Fruit fly (Drosophila melanogaster) whole organism, embryonic: ENCODE measurements around the gene CG32847.

Source experiments
- CG12219 ChIP-seq: fragments of 200-800 bp; sonication (Bioruptor generic); optimal IDR thresholded peaks from 3 replicates; lab custom pipeline; 2018; ENCODE audit warnings: missing biosample characterization, mild to moderate bottlenecking, missing genetic modification characterization
- CG12391 ChIP-seq: fragments of 200-800 bp; sonication (Bioruptor generic); optimal IDR thresholded peaks from 3 replicates; lab custom pipeline; 2018; ENCODE audit warnings: missing biosample characterization, mild to moderate bottlenecking, missing genetic modification characterization, moderate library complexity
- CG1603 ChIP-seq: fragments of 200-800 bp; sonication (Bioruptor generic); optimal IDR thresholded peaks from 2 replicates; lab custom pipeline; 2019; ENCODE audit warnings: missing biosample characterization, mild to moderate bottlenecking, missing genetic modification characterization, moderate library complexity
- CG1647 ChIP-seq: fragments of 200-800 bp; sonication (Bioruptor generic); optimal IDR thresholded peaks from 3 replicates; lab custom pipeline; 2016; ENCODE audit warnings: missing biosample characterization, missing genetic modification characterization
- CG17186 ChIP-seq: fragments of 200-800 bp; sonication (Bioruptor generic); optimal IDR thresholded peaks from 3 replicates; lab custom pipeline; 2017; ENCODE audit warnings: missing biosample characterization, missing genetic modification reagents, missing genetic modification characterization
- CG17359 ChIP-seq: fragments of 200-800 bp; sonication (Bioruptor generic); optimal IDR thresholded peaks from 3 replicates; lab custom pipeline; 2018; ENCODE audit warnings: missing biosample characterization, mild to moderate bottlenecking, missing genetic modification characterization, moderate library complexity
- CG17802 ChIP-seq: fragments of 200-800 bp; sonication (Bioruptor generic); optimal IDR thresholded peaks from 2 replicates; lab custom pipeline; 2018; ENCODE audit warnings: missing biosample characterization, mild to moderate bottlenecking, missing genetic modification characterization, moderate library complexity
- CG18619 ChIP-seq: fragments of 200-800 bp; sonication (Bioruptor generic); optimal IDR thresholded peaks from 3 replicates; lab custom pipeline; 2017; ENCODE audit warnings: missing biosample characterization, mild to moderate bottlenecking, missing genetic modification characterization
- CG2678 ChIP-seq: fragments of 200-800 bp; sonication (Bioruptor generic); optimal IDR thresholded peaks from 3 replicates; lab custom pipeline; 2019; ENCODE audit warnings: missing biosample characterization, mild to moderate bottlenecking, missing genetic modification characterization, moderate library complexity
- CG31388 ChIP-seq: fragments of 200-800 bp; sonication (Bioruptor generic); optimal IDR thresholded peaks from 2 replicates; lab custom pipeline; 2016; ENCODE audit warnings: missing biosample characterization, missing genetic modification characterization
- CG3407 ChIP-seq: fragments of 200-800 bp; sonication (Bioruptor generic); optimal IDR thresholded peaks from 2 replicates; lab custom pipeline; 2018; ENCODE audit warnings: missing biosample characterization, mild to moderate bottlenecking, missing genetic modification characterization
- CG34422 ChIP-seq: fragments of 200-800 bp; sonication (Bioruptor generic); IDR thresholded peaks from 3 replicates; pipeline ENCODE4 v1.3.6; 2022; ENCODE audit warnings: missing biosample characterization, missing genetic modification characterization
- CG4707 ChIP-seq: fragments of 200-800 bp; sonication (Bioruptor generic); optimal IDR thresholded peaks from 2 replicates; lab custom pipeline; 2018; ENCODE audit warnings: missing biosample characterization, mild to moderate bottlenecking, missing genetic modification characterization, moderate library complexity
- CG4854 ChIP-seq: fragments of 200-800 bp; sonication (Bioruptor generic); optimal IDR thresholded peaks from 2 replicates; lab custom pipeline; 2016; ENCODE audit warnings: missing biosample characterization, missing genetic modification characterization, inconsistent platforms
- CG8089 ChIP-seq: fragments of 200-800 bp; sonication (Bioruptor generic); optimal IDR thresholded peaks from 3 replicates; lab custom pipeline; 2016; ENCODE audit warnings: missing biosample characterization, missing genetic modification characterization
- CG8478 ChIP-seq: fragments of >200 bp; optimal IDR thresholded peaks from 2 replicates; lab custom pipeline; 2018
- Camta ChIP-seq: fragments of 200-800 bp; sonication (Bioruptor generic); optimal IDR thresholded peaks from 2 replicates; lab custom pipeline; 2016; ENCODE audit warnings: missing biosample characterization, missing genetic modification characterization
- CoRest ChIP-seq: fragments of 200-800 bp; sonication (Bioruptor generic); optimal IDR thresholded peaks from 3 replicates; lab custom pipeline; 2018; ENCODE audit warnings: missing biosample characterization, mild to moderate bottlenecking, missing genetic modification characterization, moderate library complexity
- Doc3 ChIP-seq: fragments of 200-800 bp; sonication (Bioruptor generic); IDR thresholded peaks from 3 replicates; pipeline ENCODE4 v1.3.6; 2022; ENCODE audit warnings: missing biosample characterization, missing genetic modification characterization; ENCODE audit not compliant: partially characterized antibody
- Dref ChIP-seq: fragments of 200-800 bp; sonication (Bioruptor generic); IDR thresholded peaks from 2 replicates; pipeline ENCODE4 v1.3.6; 2022; ENCODE audit warnings: missing biosample characterization, missing genetic modification characterization
- Eip74EF ChIP-seq, 2 experiments: fragments of 200-800 bp in 1 of 2; fragments of >200 bp in 1 of 2; sonication (Bioruptor generic) in 1 of 2; optimal IDR thresholded peaks; 2 replicates each; lab custom pipeline; 2017 to 2019; ENCODE audit warnings: missing biosample characterization in 2 of 2, missing genetic modification characterization in 2 of 2, mild to moderate bottlenecking in 1 of 2, moderate library complexity in 1 of 2
- HmgZ ChIP-seq: fragments of 200-800 bp; sonication (Bioruptor generic); optimal IDR thresholded peaks from 2 replicates; lab custom pipeline; 2018; ENCODE audit warnings: missing biosample characterization, mild to moderate bottlenecking, missing genetic modification characterization
- NC2β ChIP-seq: fragments of 200-800 bp; sonication (Bioruptor generic); optimal IDR thresholded peaks from 2 replicates; lab custom pipeline; 2016; ENCODE audit warnings: missing biosample characterization, missing genetic modification characterization
- NfI ChIP-seq: fragments of 200-800 bp; sonication (Bioruptor generic); optimal IDR thresholded peaks from 3 replicates; lab custom pipeline; 2018; ENCODE audit warnings: missing biosample characterization, mild to moderate bottlenecking, missing genetic modification characterization, moderate library complexity
- Side ChIP-seq: fragments of 200-800 bp; sonication (Bioruptor generic); optimal IDR thresholded peaks from 2 replicates; lab custom pipeline; 2016; ENCODE audit warnings: missing biosample characterization, missing genetic modification characterization
- Sin3A ChIP-seq: fragments of >200 bp; optimal IDR thresholded peaks from 2 replicates; lab custom pipeline; 2018
- Stat92E ChIP-seq, 3 experiments: fragments of >200 bp in 2 of 3; fragments of 200-800 bp in 1 of 3; sonication (Bioruptor generic) in 1 of 3; optimal IDR thresholded peaks; 2 replicates each; lab custom pipeline; 2017 to 2019; ENCODE audit warnings: missing biosample characterization in 3 of 3, missing genetic modification characterization in 3 of 3, mild to moderate bottlenecking in 1 of 3, moderate library complexity in 1 of 3
- YL-1 ChIP-seq: fragments of 200-800 bp; sonication (Bioruptor generic); optimal IDR thresholded peaks from 3 replicates; lab custom pipeline; 2017; ENCODE audit warnings: missing biosample characterization, mild to moderate bottlenecking, missing genetic modification characterization
- ato ChIP-seq: fragments of 200-800 bp; sonication (Bioruptor generic); IDR thresholded peaks from 2 replicates; pipeline ENCODE4 v1.3.6; 2022; ENCODE audit warnings: missing biosample characterization, missing genetic modification characterization; ENCODE audit not compliant: partially characterized antibody
- cg ChIP-seq: fragments of 200-800 bp; sonication (Bioruptor generic); optimal IDR thresholded peaks from 3 replicates; lab custom pipeline; 2019; ENCODE audit warnings: missing biosample characterization, mild to moderate bottlenecking, missing genetic modification characterization, moderate library complexity
- dpn ChIP-seq, 2 experiments: fragments of 200-800 bp; sonication (Bioruptor generic); optimal IDR thresholded peaks; 3 replicates each; lab custom pipeline; 2016; ENCODE audit warnings: missing biosample characterization in 2 of 2, missing genetic modification characterization in 2 of 2
- eve ChIP-seq, 2 experiments: fragments of >200 bp; optimal IDR thresholded peaks; 2 replicates each; lab custom pipeline; 2017; ENCODE audit warnings: missing biosample characterization in 2 of 2, missing genetic modification characterization in 2 of 2
- gfzf ChIP-seq: fragments of 200-800 bp; sonication (Bioruptor generic); optimal IDR thresholded peaks from 2 replicates; lab custom pipeline; 2016; ENCODE audit warnings: missing biosample characterization, mild to moderate bottlenecking, missing genetic modification characterization, moderate library complexity
- grau ChIP-seq: fragments of 200-800 bp; optimal IDR thresholded peaks from 3 replicates; lab custom pipeline; 2019; ENCODE audit warnings: missing biosample characterization, mild to moderate bottlenecking, missing genetic modification characterization, moderate library complexity
- gro ChIP-seq: fragments of 200-800 bp; sonication (Bioruptor generic); optimal IDR thresholded peaks from 2 replicates; lab custom pipeline; 2016; ENCODE audit warnings: missing biosample characterization, missing genetic modification characterization
- gt ChIP-seq: fragments of 200-800 bp; sonication (Bioruptor generic); IDR thresholded peaks from 2 replicates; pipeline ENCODE4 v1.3.6; 2022; ENCODE audit warnings: missing biosample characterization, missing genetic modification characterization
- ken ChIP-seq: fragments of 200-800 bp; sonication (Bioruptor generic); IDR thresholded peaks from 3 replicates; pipeline ENCODE4 v1.3.6; 2022; ENCODE audit warnings: missing biosample characterization, missing genetic modification characterization
- p53 ChIP-seq: fragments of 200-800 bp; sonication (Bioruptor generic); optimal IDR thresholded peaks from 2 replicates; lab custom pipeline; 2016; ENCODE audit warnings: missing biosample characterization, missing genetic modification characterization
- pho ChIP-seq: fragments of 200-800 bp; sonication (Bioruptor generic); optimal IDR thresholded peaks from 2 replicates; lab custom pipeline; 2016; ENCODE audit warnings: missing biosample characterization, missing genetic modification characterization
- rib ChIP-seq: fragments of 200-800 bp; sonication (Bioruptor generic); IDR thresholded peaks from 2 replicates; pipeline ENCODE4 v1.3.6; 2022; ENCODE audit warnings: missing biosample characterization, missing genetic modification characterization
- salm ChIP-seq: fragments of 200-800 bp; sonication (Bioruptor generic); optimal IDR thresholded peaks from 2 replicates; lab custom pipeline; 2018; ENCODE audit warnings: missing biosample characterization, mild to moderate bottlenecking, missing genetic modification characterization
- scrt ChIP-seq: fragments of 200-800 bp; sonication (Bioruptor generic); optimal IDR thresholded peaks from 2 replicates; lab custom pipeline; 2018; ENCODE audit warnings: missing biosample characterization, mild to moderate bottlenecking, missing genetic modification characterization, moderate library complexity
- slou ChIP-seq: fragments of 200-800 bp; sonication (Bioruptor generic); optimal IDR thresholded peaks from 3 replicates; lab custom pipeline; 2016; ENCODE audit warnings: missing biosample characterization, missing genetic modification characterization
- ssp ChIP-seq: fragments of 200-800 bp; sonication (Bioruptor generic); IDR thresholded peaks from 2 replicates; pipeline ENCODE4 v1.3.6; 2022; ENCODE audit warnings: missing biosample characterization, missing genetic modification characterization
- stwl ChIP-seq: fragments of 200-800 bp; sonication (Bioruptor generic); optimal IDR thresholded peaks from 3 replicates; lab custom pipeline; 2018; ENCODE audit warnings: missing biosample characterization, mild to moderate bottlenecking, missing genetic modification characterization, moderate library complexity
- vvl ChIP-seq: fragments of 200-800 bp; sonication (Bioruptor generic); IDR thresholded peaks from 2 replicates; pipeline ENCODE4 v1.3.6; 2022; ENCODE audit warnings: missing biosample characterization, missing genetic modification characterization
- zen ChIP-seq: fragments of 200-800 bp; sonication (Bioruptor generic); optimal IDR thresholded peaks from 3 replicates; lab custom pipeline; 2018; ENCODE audit warnings: missing biosample characterization, mild to moderate bottlenecking, missing genetic modification characterization, moderate library complexity
- zfh1 ChIP-seq: fragments of 200-800 bp; sonication (Bioruptor generic); IDR thresholded peaks from 3 replicates; pipeline ENCODE4 v1.3.6; 2022; ENCODE audit warnings: missing biosample characterization, missing genetic modification characterization

The CG32847 gene

dm6 chr3L:15142004-15142890 lies 20.9 kb downstream of the CG32847 start, which contains the start of gene Pdi (continued):
- TF ChIP-seq ssp (peak; percentile 25; the same call in 1 of the 2 replicates), gt (GFP tag; lab: Robert Waterston, UW) (no peak), pho (GFP tag; lab: Kevin White, UChicago) (peak; percentile 18), CG4854 (GFP tag; lab: Kevin White, UChicago) (peak; percentile 12), ken (GFP tag; lab: Robert Waterston, UW) (no peak), NfI (GFP tag; lab: Kevin White, UChicago) (peak; percentile 10), Eip74EF (GFP tag; optimal IDR thresholded peaks at IDR 0.05; lab: Kevin White, UChicago) (peak in 1 of 2 experiments; percentile 16), CG12391 (tag; lab: Kevin White, UChicago) (peak; percentile 49), CG1603 (tag; lab: Kevin White, UChicago) (peak; percentile 80), gfzf (peak; percentile 89), CG12219 (GFP tag; lab: Kevin White, UChicago) (no peak), CG17802 (no peak), CG34422 (GFP tag; lab: Robert Waterston, UW) (peak; percentile 78; the same call in 1 of the 3 replicates), CG18619 (no peak), Sin3A (lab: Kevin White, UChicago) (peak; percentile 43), CG3407 (GFP tag; lab: Kevin White, UChicago) (peak; percentile 25), CG31388 (GFP tag; lab: Kevin White, UChicago) (no peak), CG4707 (GFP tag; lab: Kevin White, UChicago) (peak; percentile 25), scrt (peak; percentile 0), eve (GFP tag; optimal IDR thresholded peaks at IDR 0.05; lab: Kevin White, UChicago) (no peak), CG2678 (peak; percentile 21), Dref (GFP tag; lab: Robert Waterston, UW) (peak; percentile 96), Camta (GFP tag; lab: Kevin White, UChicago) (peak; percentile 31), CoRest (tag; lab: Kevin White, UChicago) (peak; percentile 52), Stat92E (GFP tag; optimal IDR thresholded peaks at IDR 0.05; lab: Kevin White, UChicago) (peak in 1 of 3 experiments; percentile 90), CG17359 (tag; lab: Kevin White, UChicago) (peak; percentile 56), dpn (GFP tag; optimal IDR thresholded peaks at IDR 0.05; lab: Kevin White, UChicago) (peak in 1 of 2 experiments; percentile 51), cg (GFP tag; lab: Kevin White, UChicago) (peak; percentile 0), Doc3 (peak; percentile 57), zfh1 (GFP tag; lab: Robert Waterston, UW) (peak; percentile 32; the same call in 1 of the 3 replicates), Side (GFP tag; lab: Kevin White, UChicago) (peak; percentile 49), zen (tag; lab: Kevin White, UChicago) (peak; percentile 19), salm (tag; lab: Kevin White, UChicago) (peak; percentile 21), grau (tag; lab: Kevin White, UChicago) (peak; percentile 53), NC2β (GFP tag; lab: Kevin White, UChicago) (peak; percentile 48), p53 (no peak), vvl (peak; percentile 76), stwl (peak; percentile 79), CG8089 (no peak), gro (GFP tag; lab: Kevin White, UChicago) (peak; percentile 50), ato (GFP tag; lab: Robert Waterston, UW) (peak; percentile 54), HmgZ (peak; percentile 52), slou (GFP tag; lab: Kevin White, UChicago) (no peak), CG17186 (GFP tag; lab: Kevin White, UChicago) (peak; percentile 56), rib (GFP tag; lab: Robert Waterston, UW) (0 out of 2 replicates have a peak, but pooled peaks have one; percentile 46), YL-1 (peak; percentile 81), CG1647 (GFP tag; lab: Kevin White, UChicago) (peak; percentile 14), CG8478 (no peak)
